Worm (Caenorhabditis elegans): ENCODE measurements around the gene unc-16.

unc-16 gene

DNA sequence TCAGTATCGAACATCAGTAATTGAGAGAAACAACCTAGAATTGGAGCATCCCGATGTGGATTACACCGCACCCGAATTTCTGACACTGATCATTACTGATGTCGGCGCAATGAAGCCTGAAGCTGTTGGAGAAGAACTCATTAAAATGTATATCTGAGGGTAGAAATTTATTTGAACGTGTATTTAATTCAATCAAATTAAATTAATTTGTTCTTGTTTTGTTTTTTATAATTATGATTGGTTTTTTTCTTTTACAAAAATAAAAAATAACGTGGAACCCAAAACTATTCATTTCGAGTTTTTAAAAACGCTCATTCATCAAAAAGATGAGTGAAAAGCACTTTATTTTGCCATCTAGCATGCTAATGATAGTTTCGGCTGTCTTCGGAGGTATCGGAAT, 1.9 kb upstream of the unc-16 start, which contains the start of gene ZK1098.9:
TSS of gene ZK1098.9 (plus strand) at position 301 of the 400 bp plus-strand sequence.
- TF ChIP-seq pes-1 (GFP tag; IDR thresholded peaks at IDR 0.05): no peak
- TF ChIP-seq scrt-1 (GFP tag; IDR thresholded peaks at IDR 0.05): no peak
- TF ChIP-seq tra-4 (tag; optimal IDR thresholded peaks at IDR 0.05): no peak
- no peak for TF ChIP-seq B0310.2 (tag; optimal IDR thresholded peaks at IDR 0.05)

DNA sequence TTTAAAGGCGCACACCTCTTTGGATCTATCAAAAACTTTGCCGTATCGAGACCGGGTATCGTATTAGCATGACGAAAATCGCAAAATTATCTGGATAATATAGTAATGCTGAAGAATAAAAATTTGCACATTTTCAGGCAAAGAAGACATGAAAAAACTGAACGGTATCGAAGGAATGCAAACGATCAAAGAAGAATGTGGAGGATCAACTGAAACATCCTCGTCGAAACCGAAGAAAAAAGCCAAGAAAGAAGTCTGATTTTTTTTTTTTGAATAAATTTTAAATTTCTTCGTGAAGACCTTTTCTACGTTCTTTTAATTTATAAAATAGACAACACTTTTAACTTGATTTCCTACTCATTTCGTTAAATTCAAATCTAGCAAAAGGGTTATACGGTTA, 1.2 kb upstream of the unc-16 start, which contains the start of gene ZK1098.12:
TSS of gene ZK1098.12 (plus strand) at position 301 of the 400 bp plus-strand sequence.
- TF ChIP-seq F13C5.2 (tag; optimal IDR thresholded peaks at IDR 0.05) (no peak), B0310.2 (tag; optimal IDR thresholded peaks at IDR 0.05) (no peak), aly-1 (tag; optimal IDR thresholded peaks at IDR 0.05) (no peak), scrt-1 (GFP tag; IDR thresholded peaks at IDR 0.05) (no peak), hmg-4 (GFP tag; optimal IDR thresholded peaks at IDR 0.05) (no peak), ets-7 (tag; optimal IDR thresholded peaks at IDR 0.05) (no peak), pes-1 (GFP tag; IDR thresholded peaks at IDR 0.05) (no peak), tbx-37 (GFP tag; conservative IDR thresholded peaks at IDR 0.05) (no peak), tbx-11 (GFP tag; IDR thresholded peaks at IDR 0.05) (no peak), hnd-1 (tag; optimal IDR thresholded peaks at IDR 0.05) (no peak), ama-1 (optimal IDR thresholded peaks at IDR 0.05) (no peak), ceh-36 (tag; optimal IDR thresholded peaks at IDR 0.05) (no peak), hmbx-1 (tag; optimal IDR thresholded peaks at IDR 0.05) (no peak)

DNA sequence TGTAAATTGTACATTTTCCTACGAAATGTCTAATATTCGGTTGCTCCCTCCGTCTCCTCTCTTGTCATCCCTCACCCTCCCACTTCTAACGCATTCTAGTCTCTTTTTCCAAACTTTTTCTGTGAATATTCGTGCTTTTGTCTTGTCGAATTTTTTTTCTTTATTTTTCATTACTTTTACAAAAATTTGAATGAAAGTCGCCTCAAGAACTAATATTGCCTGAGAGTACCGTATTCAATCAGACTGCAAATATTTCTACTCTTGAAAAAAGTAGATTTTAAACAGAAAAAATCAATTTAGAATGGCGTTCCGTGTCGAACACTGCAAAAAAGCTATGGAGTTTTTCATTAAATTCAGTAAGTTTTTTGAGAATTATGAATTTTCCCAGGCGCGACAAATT, 10.2 kb downstream of the unc-16 start, which contains the start of gene ZK1098.11:
TSS of gene ZK1098.11 (plus strand) at position 301 of the 400 bp plus-strand sequence.
- TF ChIP-seq tra-4 (tag; optimal IDR thresholded peaks at IDR 0.05) (no peak), hmg-4 (GFP tag; optimal IDR thresholded peaks at IDR 0.05) (no peak), hmbx-1 (tag; optimal IDR thresholded peaks at IDR 0.05) (no peak), scrt-1 (GFP tag; IDR thresholded peaks at IDR 0.05) (no peak), ama-1 (optimal IDR thresholded peaks at IDR 0.05) (no peak), flt-1 (GFP tag; IDR thresholded peaks at IDR 0.05) (no peak), F13C5.2 (tag; optimal IDR thresholded peaks at IDR 0.05) (no peak), pes-1 (GFP tag; IDR thresholded peaks at IDR 0.05) (no peak), tbx-11 (GFP tag; IDR thresholded peaks at IDR 0.05) (no peak), aly-1 (tag; optimal IDR thresholded peaks at IDR 0.05) (no peak), sea-1 (GFP tag; conservative IDR thresholded peaks at IDR 0.05) (no peak), ets-7 (tag; optimal IDR thresholded peaks at IDR 0.05) (no peak), B0310.2 (tag; optimal IDR thresholded peaks at IDR 0.05) (no peak), ceh-36 (tag; optimal IDR thresholded peaks at IDR 0.05) (no peak)

DNA sequence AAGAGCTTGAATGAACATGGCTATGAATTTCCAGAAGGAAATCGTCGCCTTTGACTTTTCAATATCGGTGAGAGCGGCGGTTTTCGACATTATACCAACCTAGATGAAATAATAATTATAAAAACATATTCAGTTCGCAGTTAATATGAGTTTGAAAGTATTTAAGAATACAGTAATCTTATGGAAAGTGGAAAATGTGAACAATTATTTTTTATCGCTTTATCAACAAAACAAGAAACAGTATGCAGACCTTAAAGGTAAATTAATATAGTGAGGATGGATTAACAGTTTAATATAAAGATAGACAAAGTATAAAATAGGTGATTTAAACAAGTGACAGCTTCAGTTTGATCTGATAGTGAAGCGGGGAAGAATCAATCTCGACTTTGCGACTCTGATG, 12.4 kb downstream of the unc-16 start, which contains the start of gene C48B4.6:
TSS of gene C48B4.6 (minus strand) at position 101 of the 400 bp plus-strand sequence.
- TF ChIP-seq tra-4 (tag; optimal IDR thresholded peaks at IDR 0.05) (no peak), ets-7 (tag; optimal IDR thresholded peaks at IDR 0.05) (no peak), scrt-1 (GFP tag; IDR thresholded peaks at IDR 0.05) (no peak), sea-1 (GFP tag; conservative IDR thresholded peaks at IDR 0.05) (no peak)

DNA sequence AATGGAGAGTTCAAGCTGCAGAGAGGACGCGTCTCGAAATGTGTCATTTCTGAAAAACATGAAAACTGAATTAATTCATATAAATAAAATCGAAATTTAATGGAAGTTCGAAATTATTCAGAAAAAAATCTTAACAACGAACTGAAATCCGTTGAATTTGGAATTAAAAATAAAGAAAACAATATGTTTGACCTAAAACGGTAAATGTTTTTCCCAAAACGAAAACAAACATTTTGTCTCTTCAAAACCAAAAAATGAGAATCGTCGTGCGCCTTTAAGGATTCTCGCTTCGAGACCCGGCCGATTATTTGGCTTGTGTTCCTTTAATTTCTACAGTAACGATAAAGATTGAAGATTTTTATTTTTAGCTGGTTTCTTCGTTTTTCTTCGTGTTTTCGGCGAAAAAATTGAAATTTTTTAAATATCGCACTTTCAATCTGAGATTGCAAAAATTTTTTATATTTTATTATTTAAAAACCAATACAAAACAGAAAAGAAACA, 13.4 kb downstream of the unc-16 start, which contains the start of gene C48B4.7:
TSS of gene C48B4.7 (minus strand) at position 51 of the 501 bp plus-strand sequence.
- TF ChIP-seq pes-1 (GFP tag; IDR thresholded peaks at IDR 0.05) (no peak), ceh-13 (GFP tag; optimal IDR thresholded peaks at IDR 0.05) (no peak), F13C5.2 (tag; optimal IDR thresholded peaks at IDR 0.05) (no peak), scrt-1 (GFP tag; IDR thresholded peaks at IDR 0.05) (no peak), aly-1 (tag; optimal IDR thresholded peaks at IDR 0.05) (no peak), ets-7 (tag; optimal IDR thresholded peaks at IDR 0.05) (no peak), B0310.2 (tag; optimal IDR thresholded peaks at IDR 0.05) (no peak), tra-4 (tag; optimal IDR thresholded peaks at IDR 0.05) (no peak), sea-1 (GFP tag; conservative IDR thresholded peaks at IDR 0.05) (no peak), ceh-36 (tag; optimal IDR thresholded peaks at IDR 0.05) (no peak), hnd-1 (tag; optimal IDR thresholded peaks at IDR 0.05) (no peak), ama-1 (optimal IDR thresholded peaks at IDR 0.05) (no peak), tbx-11 (GFP tag; IDR thresholded peaks at IDR 0.05) (no peak)

DNA sequence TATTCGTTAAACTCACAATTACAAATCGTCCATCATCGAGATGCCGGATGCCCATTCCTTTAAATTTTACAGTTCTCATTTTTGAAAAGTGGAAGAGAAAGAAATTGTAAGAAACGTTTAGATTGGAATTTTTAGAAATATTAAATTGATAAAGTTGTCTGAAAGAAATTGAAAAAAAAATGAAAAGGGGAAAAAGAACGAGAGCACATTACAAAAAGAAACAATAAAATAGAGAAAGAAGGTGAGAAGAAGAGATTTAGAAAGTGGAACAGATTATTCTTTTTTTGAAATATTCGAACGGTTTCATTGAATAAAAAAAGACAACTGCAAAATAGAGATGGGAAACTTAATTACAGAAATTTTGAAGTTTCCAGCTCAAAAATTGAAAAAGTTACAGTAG, 15.1 kb downstream of the unc-16 start, which contains the start of gene C48B4.8:
TSS of gene C48B4.8 (minus strand) at position 101 of the 400 bp plus-strand sequence.
- TF ChIP-seq pes-1 (GFP tag; IDR thresholded peaks at IDR 0.05) (no peak), tra-4 (tag; optimal IDR thresholded peaks at IDR 0.05) (no peak), hnd-1 (tag; optimal IDR thresholded peaks at IDR 0.05) (no peak), sea-1 (GFP tag; conservative IDR thresholded peaks at IDR 0.05) (no peak), scrt-1 (GFP tag; IDR thresholded peaks at IDR 0.05) (no peak)

DNA sequence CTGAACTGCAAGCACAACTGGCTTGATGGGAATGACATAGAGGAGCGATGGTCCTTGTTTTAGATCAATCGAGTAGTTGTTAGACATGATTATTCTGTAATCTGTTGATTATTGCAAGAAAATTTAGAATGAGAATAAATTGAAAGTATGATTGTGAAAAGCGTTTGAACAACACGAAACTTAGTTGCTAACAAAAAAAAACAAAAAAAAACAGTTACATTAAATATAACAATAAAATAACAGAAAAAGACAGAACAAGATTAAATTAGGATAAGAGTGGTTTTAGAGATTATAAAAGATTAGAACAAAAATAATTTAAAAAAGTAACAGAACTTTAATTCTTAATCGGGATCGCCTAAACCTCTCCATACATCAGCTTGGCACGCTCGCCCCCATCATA, 17.2 kb downstream of the unc-16 start, which contains the start of gene C48B4.9:
TSS of gene C48B4.9 (minus strand) at position 101 of the 400 bp plus-strand sequence.
- TF ChIP-seq sea-1 (GFP tag; conservative IDR thresholded peaks at IDR 0.05): no peak
- no peak for TF ChIP-seq scrt-1 (GFP tag; IDR thresholded peaks at IDR 0.05)
- TF ChIP-seq flt-1 (GFP tag; IDR thresholded peaks at IDR 0.05): no peak
- no peak for TF ChIP-seq ceh-13 (GFP tag; optimal IDR thresholded peaks at IDR 0.05)
- TF ChIP-seq ets-7 (tag; optimal IDR thresholded peaks at IDR 0.05): no peak
- no peak for TF ChIP-seq ama-1 (optimal IDR thresholded peaks at IDR 0.05)
- no peak for TF ChIP-seq hnd-1 (tag; optimal IDR thresholded peaks at IDR 0.05)
- TF ChIP-seq ceh-36 (tag; optimal IDR thresholded peaks at IDR 0.05): no peak
- no peak for TF ChIP-seq pes-1 (GFP tag; IDR thresholded peaks at IDR 0.05)
- no peak for TF ChIP-seq tbx-37 (GFP tag; conservative IDR thresholded peaks at IDR 0.05)
- no peak for TF ChIP-seq aly-1 (tag; optimal IDR thresholded peaks at IDR 0.05)
- TF ChIP-seq B0310.2 (tag; optimal IDR thresholded peaks at IDR 0.05): no peak
- TF ChIP-seq tbx-11 (GFP tag; IDR thresholded peaks at IDR 0.05): no peak
- no peak for TF ChIP-seq hmbx-1 (tag; optimal IDR thresholded peaks at IDR 0.05)
- TF ChIP-seq F13C5.2 (tag; optimal IDR thresholded peaks at IDR 0.05): no peak
- TF ChIP-seq hmg-4 (GFP tag; optimal IDR thresholded peaks at IDR 0.05): no peak
- no peak for TF ChIP-seq tra-4 (tag; optimal IDR thresholded peaks at IDR 0.05)

DNA sequence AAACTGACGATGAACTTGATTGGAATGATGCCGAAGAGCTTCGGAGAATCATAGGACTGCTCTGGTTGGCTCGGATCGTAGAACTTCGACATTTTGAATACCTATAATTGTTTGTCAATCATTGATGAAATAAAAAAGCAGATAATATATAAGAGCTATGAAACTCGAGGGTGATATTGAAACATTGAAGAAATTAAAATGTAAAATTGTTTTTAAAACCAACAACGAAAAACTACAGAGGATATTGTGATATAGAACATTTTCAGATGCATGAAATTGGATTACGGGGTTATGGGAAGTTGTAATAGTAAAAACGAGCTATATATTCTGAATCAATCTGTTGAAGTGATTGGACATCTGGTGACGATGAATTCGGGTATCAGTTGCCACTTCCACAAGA, 18.4 kb downstream of the unc-16 start, which contains the start of gene C48B4.10:
TSS of gene C48B4.10 (minus strand) at position 101 of the 400 bp plus-strand sequence.
- no peak for TF ChIP-seq ceh-13 (GFP tag; optimal IDR thresholded peaks at IDR 0.05)
- TF ChIP-seq tbx-11 (GFP tag; IDR thresholded peaks at IDR 0.05): no peak
- TF ChIP-seq hmg-4 (GFP tag; optimal IDR thresholded peaks at IDR 0.05): no peak

Data from whole organism, early embryonic.